Worm (Caenorhabditis elegans) whole organism, midembryonic: ENCODE data around the gene ZK185.1.

Experiments
- T22C8.4 ChIP-seq: fragments of 200-800 bp; sonication (Bioruptor generic); IDR thresholded peaks from 2 replicates; pipeline ENCODE4 v1.3.6; 2022; ENCODE audit warnings: missing genetic modification characterization, missing compliant biosample characterization
- cog-1 ChIP-seq: sonication (generic microtip); optimal IDR thresholded peaks from 2 replicates; lab custom pipeline; 2016; ENCODE audit warnings: missing genetic modification characterization, missing compliant biosample characterization
- flt-1 ChIP-seq: fragments of 200-800 bp; sonication (Bioruptor generic); IDR thresholded peaks from 2 replicates; pipeline ENCODE4 v1.3.6; 2022; ENCODE audit warnings: missing genetic modification characterization, missing compliant biosample characterization
- klf-2 ChIP-seq: fragments of 200-800 bp; sonication (Bioruptor generic); conservative IDR thresholded peaks from 2 replicates; pipeline ENCODE4 v1.3.6; 2022; ENCODE audit warnings: missing genetic modification reagents, missing genetic modification characterization, missing compliant biosample characterization
- med-1 ChIP-seq: sonication (generic microtip); optimal IDR thresholded peaks from 2 replicates; lab custom pipeline; 2017; ENCODE audit warnings: missing genetic modification characterization, mild to moderate bottlenecking, missing compliant biosample characterization, antibody characterized with exemption, missing genetic modification reagents; ENCODE audit not compliant: insufficient read depth
- ref-1 ChIP-seq: fragments of 200-800 bp; sonication (Bioruptor generic); conservative IDR thresholded peaks from 2 replicates; pipeline ENCODE4 v1.3.6; 2022; ENCODE audit warnings: missing genetic modification reagents, missing genetic modification characterization, missing compliant biosample characterization
- tab-1 ChIP-seq: fragments of 200-800 bp; sonication (Bioruptor generic); IDR thresholded peaks from 2 replicates; pipeline ENCODE4 v1.3.6; 2022; ENCODE audit warnings: missing genetic modification characterization, missing compliant biosample characterization
- ztf-23 ChIP-seq: fragments of 200-800 bp; sonication (Bioruptor generic); IDR thresholded peaks from 2 replicates; pipeline ENCODE4 v1.3.6; 2022; ENCODE audit warnings: missing genetic modification reagents, missing genetic modification characterization, missing compliant biosample characterization
- ztf-29 ChIP-seq: fragments of 200-800 bp; sonication (Bioruptor generic); IDR thresholded peaks from 2 replicates; pipeline ENCODE4 v1.3.6; 2022; ENCODE audit warnings: missing genetic modification reagents, missing genetic modification characterization, missing compliant biosample characterization

Gene ZK185.1

ce11 chrIV:4523461-4523860 is 24.9 kb upstream of the ZK185.1 start:
- TF ChIP-seq med-1 (no peak), klf-2 (GFP tag; lab: Robert Waterston, UW) (no peak), cog-1 (no peak), T22C8.4 (GFP tag; lab: Robert Waterston, UW) (no peak), ztf-23 (GFP tag; lab: Robert Waterston, UW) (no peak), tab-1 (GFP tag; lab: Robert Waterston, UW) (no peak), flt-1 (GFP tag; lab: Robert Waterston, UW) (no peak), ztf-29 (GFP tag; lab: Robert Waterston, UW) (no peak), ref-1 (GFP tag; lab: Robert Waterston, UW) (no peak)

ce11 chrIV:4524943-4525342 is 23.4 kb upstream of the ZK185.1 start, which contains the start of gene ZK180.6:
Gene ZK180.6 (minus strand): TSS chrIV:4525043.
- no peak for TF ChIP-seq med-1
- TF ChIP-seq T22C8.4 (GFP tag; lab: Robert Waterston, UW), result no peak
- TF ChIP-seq ztf-29 (GFP tag; lab: Robert Waterston, UW), result no peak
- no peak for TF ChIP-seq flt-1 (GFP tag; lab: Robert Waterston, UW)
- TF ChIP-seq ref-1 (GFP tag; lab: Robert Waterston, UW), result no peak
- TF ChIP-seq ztf-23 (GFP tag; lab: Robert Waterston, UW), result no peak
- TF ChIP-seq tab-1 (GFP tag; lab: Robert Waterston, UW), result no peak
- no peak for TF ChIP-seq klf-2 (GFP tag; lab: Robert Waterston, UW)
- no peak for TF ChIP-seq cog-1

- TF ChIP-seq tab-1 (GFP tag; lab: Robert Waterston, UW) (no peak), ref-1 (GFP tag; lab: Robert Waterston, UW) (no peak), med-1 (no peak), flt-1 (GFP tag; lab: Robert Waterston, UW) (no peak), cog-1 (no peak), ztf-23 (GFP tag; lab: Robert Waterston, UW) (no peak), klf-2 (GFP tag; lab: Robert Waterston, UW) (no peak), T22C8.4 (GFP tag; lab: Robert Waterston, UW) (no peak), ztf-29 (GFP tag; lab: Robert Waterston, UW) (no peak)
Measured at ce11 chrIV:4526028-4526427, 22.3 kb upstream of the ZK185.1 start.

ce11 chrIV:4526724-4527123 is 21.6 kb upstream of the ZK185.1 start:
- TF ChIP-seq flt-1 (GFP tag; lab: Robert Waterston, UW) (no peak), cog-1 (no peak), tab-1 (GFP tag; lab: Robert Waterston, UW) (no peak), klf-2 (GFP tag; lab: Robert Waterston, UW) (no peak), T22C8.4 (GFP tag; lab: Robert Waterston, UW) (no peak), med-1 (no peak), ztf-29 (GFP tag; lab: Robert Waterston, UW) (no peak), ref-1 (GFP tag; lab: Robert Waterston, UW) (no peak), ztf-23 (GFP tag; lab: Robert Waterston, UW) (no peak)

ce11 chrIV:4530170-4530569 is 18.2 kb upstream of the ZK185.1 start, which contains the start of gene ZK185.3:
Gene ZK185.3 (minus strand): TSS chrIV:4530432.
- TF ChIP-seq tab-1 (GFP tag; lab: Robert Waterston, UW) (no peak), ztf-23 (GFP tag; lab: Robert Waterston, UW) (no peak), klf-2 (GFP tag; lab: Robert Waterston, UW) (no peak), cog-1 (no peak), ref-1 (GFP tag; lab: Robert Waterston, UW) (no peak), T22C8.4 (GFP tag; lab: Robert Waterston, UW) (no peak), flt-1 (GFP tag; lab: Robert Waterston, UW) (no peak), med-1 (no peak)

- TF ChIP-seq ztf-23 (GFP tag; lab: Robert Waterston, UW) (no peak), med-1 (no peak), T22C8.4 (GFP tag; lab: Robert Waterston, UW) (no peak), cog-1 (no peak), klf-2 (GFP tag; lab: Robert Waterston, UW) (no peak), ztf-29 (GFP tag; lab: Robert Waterston, UW) (no peak), flt-1 (GFP tag; lab: Robert Waterston, UW) (no peak), tab-1 (GFP tag; lab: Robert Waterston, UW) (no peak), ref-1 (GFP tag; lab: Robert Waterston, UW) (no peak)
Measured at ce11 chrIV:4533025-4533424, 15.3 kb upstream of the ZK185.1 start, which contains the start of gene ZK185.4. Gene ZK185.4 (minus strand): TSS chrIV:4533125.

ce11 chrIV:4536247-4536646 is 12.1 kb upstream of the ZK185.1 start, which contains the start of gene ZK185.2:
Gene ZK185.2 (plus strand): TSS chrIV:4536547.
- TF ChIP-seq klf-2 (GFP tag; lab: Robert Waterston, UW) (no peak), ref-1 (GFP tag; lab: Robert Waterston, UW) (no peak), ztf-29 (GFP tag; lab: Robert Waterston, UW) (no peak), cog-1 (no peak), ztf-23 (GFP tag; lab: Robert Waterston, UW) (no peak), flt-1 (GFP tag; lab: Robert Waterston, UW) (no peak), T22C8.4 (GFP tag; lab: Robert Waterston, UW) (no peak), tab-1 (GFP tag; lab: Robert Waterston, UW) (no peak), med-1 (no peak)

ce11 chrIV:4538672-4539071 is 9.7 kb upstream of the ZK185.1 start:
- TF ChIP-seq cog-1, result no peak
- 0 out of 2 replicates have a peak, but pooled peaks have one; percentile 40 for TF ChIP-seq ztf-23 (GFP tag; lab: Robert Waterston, UW)

ce11 chrIV:4541195-4541594 is 7.2 kb upstream of the ZK185.1 start:
- TF ChIP-seq cog-1, result no peak
- no peak for TF ChIP-seq ztf-23 (GFP tag; lab: Robert Waterston, UW)
- TF ChIP-seq tab-1 (GFP tag; lab: Robert Waterston, UW), result no peak
- TF ChIP-seq med-1, result no peak
- TF ChIP-seq T22C8.4 (GFP tag; lab: Robert Waterston, UW), result no peak
- no peak for TF ChIP-seq ref-1 (GFP tag; lab: Robert Waterston, UW)
- no peak for TF ChIP-seq flt-1 (GFP tag; lab: Robert Waterston, UW)
- no peak for TF ChIP-seq ztf-29 (GFP tag; lab: Robert Waterston, UW)
- TF ChIP-seq klf-2 (GFP tag; lab: Robert Waterston, UW), result no peak
